Fruit fly (Drosophila melanogaster): ENCODE results near the gene CG42450.

Gene CG42450

dm6 chrX:18775839-18776538, 37.1 kb upstream of the CG42450 start (continued):
- peak; percentile 72 for TF ChIP-seq CG2202 (tag; optimal IDR thresholded peaks at IDR 0.05)
- peak; percentile 73 for TF ChIP-seq zf30C (GFP tag; optimal IDR thresholded peaks at IDR 0.05)
- no peak for TF ChIP-seq fd64A (GFP tag; optimal IDR thresholded peaks at IDR 0.05)
- peak; percentile 89 for TF ChIP-seq nmo (GFP tag; optimal IDR thresholded peaks at IDR 0.05)
- TF ChIP-seq CG9932 (GFP tag; IDR thresholded peaks at IDR 0.05), result no peak
- TF ChIP-seq CG11085 (GFP tag; IDR thresholded peaks at IDR 0.05), result no peak
- TF ChIP-seq ttk (GFP tag; IDR thresholded peaks at IDR 0.05), result no peak
- TF ChIP-seq CG13424 (tag; optimal IDR thresholded peaks at IDR 0.05), result peak; percentile 74
- peak; percentile 30; the same call in 1 of the 2 replicates for TF ChIP-seq sisA (GFP tag; IDR thresholded peaks at IDR 0.05)
- TF ChIP-seq CG6689 (GFP tag; IDR thresholded peaks at IDR 0.05), result peak; percentile 31
- no peak for TF ChIP-seq CG8944 (GFP tag; optimal IDR thresholded peaks at IDR 0.05)
- no peak for TF ChIP-seq MTF-1 (GFP tag; optimal IDR thresholded peaks at IDR 0.05; ENCODE audit: borderline replicate concordance)
- peak; percentile 9 for TF ChIP-seq CG7271 (tag; optimal IDR thresholded peaks at IDR 0.05)
- peak; percentile 62 for TF ChIP-seq Chrac-16 (GFP tag; optimal IDR thresholded peaks at IDR 0.05)
- peak; percentile 72 for TF ChIP-seq grau (tag; optimal IDR thresholded peaks at IDR 0.05)
- no peak for TF ChIP-seq Mes4 (GFP tag; optimal IDR thresholded peaks at IDR 0.05)
- no peak for TF ChIP-seq CG13624 (GFP tag; optimal IDR thresholded peaks at IDR 0.05)
- TF ChIP-seq zen (tag; optimal IDR thresholded peaks at IDR 0.05), result no peak
- TF ChIP-seq toy (GFP tag; IDR thresholded peaks at IDR 0.05), result no peak
- TF ChIP-seq CG9609 (GFP tag; optimal IDR thresholded peaks at IDR 0.05), result no peak
- peak; percentile 87 for TF ChIP-seq gem (tag; optimal IDR thresholded peaks at IDR 0.05)
- TF ChIP-seq CG1602 (GFP tag; optimal IDR thresholded peaks at IDR 0.05), result peak; percentile 62
- TF ChIP-seq CG7839 (tag; optimal IDR thresholded peaks at IDR 0.05), result peak; percentile 79
- TF ChIP-seq gcm (GFP tag; optimal IDR thresholded peaks at IDR 0.05), result peak; percentile 72
- TF ChIP-seq Nf-YB (GFP tag; optimal IDR thresholded peaks at IDR 0.05), result peak; percentile 62
- no peak for TF ChIP-seq hb (GFP tag; IDR thresholded peaks at IDR 0.05; ENCODE audit: partially characterized antibody)
- no peak for TF ChIP-seq usp (GFP tag; optimal IDR thresholded peaks at IDR 0.05)
- no peak for TF ChIP-seq Deaf1 (tag; optimal IDR thresholded peaks at IDR 0.05)
- TF ChIP-seq CG6272 (GFP tag; IDR thresholded peaks at IDR 0.05), result no peak
- TF ChIP-seq CG17912 (GFP tag; optimal IDR thresholded peaks at IDR 0.05), result no peak
- no peak for TF ChIP-seq caup (GFP tag; optimal IDR thresholded peaks at IDR 0.05; ENCODE audit: severe bottlenecking)
- TF ChIP-seq CG2889 (GFP tag; IDR thresholded peaks at IDR 0.05), result no peak
- TF ChIP-seq fd102C (GFP tag; optimal IDR thresholded peaks at IDR 0.05), result no peak
- no peak for TF ChIP-seq nau (GFP tag; optimal IDR thresholded peaks at IDR 0.05)
- TF ChIP-seq CG12219 (GFP tag; optimal IDR thresholded peaks at IDR 0.05), result peak; percentile 47
- peak; percentile 46 for TF ChIP-seq CG15696 (tag; optimal IDR thresholded peaks at IDR 0.05)
- no peak for TF ChIP-seq NC2β (GFP tag; optimal IDR thresholded peaks at IDR 0.05)
- no peak for TF ChIP-seq en (GFP tag; optimal IDR thresholded peaks at IDR 0.05)
- TF ChIP-seq CG11560 (tag; IDR thresholded peaks at IDR 0.05), result no peak
- no peak for TF ChIP-seq mam (GFP tag; optimal IDR thresholded peaks at IDR 0.05)
- peak; percentile 3 to 62 for TF ChIP-seq dpn (GFP tag; optimal IDR thresholded peaks at IDR 0.05)
- TF ChIP-seq Myb (GFP tag; optimal IDR thresholded peaks at IDR 0.05), result no peak
- TF ChIP-seq NK7.1 (GFP tag; optimal IDR thresholded peaks at IDR 0.05), result no peak
- no peak for TF ChIP-seq CG12299 (tag; optimal IDR thresholded peaks at IDR 0.05)
- TF ChIP-seq kah (GFP tag; optimal IDR thresholded peaks at IDR 0.05), result no peak
- no peak for TF ChIP-seq Dref (GFP tag; IDR thresholded peaks at IDR 0.05)
- TF ChIP-seq fru (optimal IDR thresholded peaks at IDR 0.05), result no peak
- no peak for TF ChIP-seq CG13287 (GFP tag; IDR thresholded peaks at IDR 0.05; ENCODE audit: partially characterized antibody)
- TF ChIP-seq pan (optimal IDR thresholded peaks at IDR 0.05), result no peak
- TF ChIP-seq pan (GFP tag; optimal IDR thresholded peaks at IDR 0.05 in 1 of 2, IDR thresholded peaks at IDR 0.05 in 1 of 2), result no peak
- no peak for TF ChIP-seq ems (GFP tag; optimal IDR thresholded peaks at IDR 0.05)
